Worm (Caenorhabditis elegans) whole organism, L1 larva: ENCODE results near the gene C05D12.3.

ENCODE experiments used
- C04F5.9 ChIP-seq: sonication (generic microtip); optimal IDR thresholded peaks from 2 replicates; lab custom pipeline; 2016; ENCODE audit warnings: missing genetic modification characterization, missing compliant biosample characterization
- C16A3.4 ChIP-seq: fragments of 150-350 bp; optimal IDR thresholded peaks from 2 replicates; lab custom pipeline; 2014; ENCODE audit warnings: missing biosample characterization, missing genetic modification characterization
- F16B12.6 ChIP-seq: fragments of 150-350 bp; optimal IDR thresholded peaks from 2 replicates; lab custom pipeline; 2014; ENCODE audit warnings: missing biosample characterization, missing genetic modification characterization
- Y116A8C.19 ChIP-seq: sonication (generic microtip); optimal IDR thresholded peaks from 2 replicates; lab custom pipeline; 2016; ENCODE audit warnings: missing compliant biosample characterization, missing genetic modification characterization, borderline replicate concordance
- aha-1 ChIP-seq: fragments of 150-350 bp; optimal IDR thresholded peaks from 2 replicates; lab custom pipeline; 2014; ENCODE audit warnings: missing biosample characterization, missing genetic modification characterization
- alr-1 ChIP-seq: fragments of 200-800 bp; sonication (Bioruptor generic); optimal IDR thresholded peaks from 2 replicates; lab custom pipeline; 2018; ENCODE audit warnings: borderline replicate concordance, mild to moderate bottlenecking, missing genetic modification characterization, missing compliant biosample characterization
- blmp-1 ChIP-seq: fragments of 150-350 bp; optimal IDR thresholded peaks from 2 replicates; lab custom pipeline; 2014; ENCODE audit warnings: missing biosample characterization, missing genetic modification characterization
- ceh-82 ChIP-seq, 3 experiments: fragments of 150-350 bp in 1 of 3; sonication (generic microtip) in 2 of 3; optimal IDR thresholded peaks; 2 replicates each; lab custom pipeline; 2014 to 2017; ENCODE audit warnings: missing biosample characterization in 3 of 3, missing genetic modification characterization in 3 of 3
- ces-1 ChIP-seq: fragments of 150-350 bp; optimal IDR thresholded peaks from 2 replicates; lab custom pipeline; 2014; ENCODE audit warnings: missing biosample characterization, missing genetic modification reagents, missing genetic modification characterization
- dpl-1 ChIP-seq, 3 experiments: fragments of 150-350 bp in 2 of 3; sonication (generic microtip) in 1 of 3; optimal IDR thresholded peaks; 2 replicates each; lab custom pipeline; 2014 to 2017; ENCODE audit warnings: missing biosample characterization in 3 of 3, missing genetic modification characterization in 3 of 3, missing genetic modification reagents in 3 of 3
- dsc-1 ChIP-seq: sonication (generic microtip); optimal IDR thresholded peaks from 2 replicates; lab custom pipeline; 2016; ENCODE audit warnings: mild to moderate bottlenecking, missing genetic modification characterization, missing compliant biosample characterization
- efl-3 ChIP-seq: fragments of 200-800 bp; sonication (Bioruptor generic); optimal IDR thresholded peaks from 2 replicates; lab custom pipeline; 2018; ENCODE audit warnings: mild to moderate bottlenecking, missing genetic modification characterization, missing compliant biosample characterization
- egl-27 ChIP-seq, 2 experiments: fragments of 150-350 bp in 1 of 2; sonication (generic microtip); optimal IDR thresholded peaks; 3 replicates each; lab custom pipeline; 2017 to 2018; ENCODE audit warnings: missing biosample characterization in 2 of 2, missing genetic modification characterization in 2 of 2, missing genetic modification reagents in 2 of 2
- elt-2 ChIP-seq: sonication (generic microtip); optimal IDR thresholded peaks from 2 replicates; lab custom pipeline; 2016; ENCODE audit warnings: missing genetic modification characterization, mild to moderate bottlenecking, inconsistent platforms, missing compliant biosample characterization, missing genetic modification reagents
- elt-3 ChIP-seq, 6 experiments: fragments of 150-350 bp in 1 of 6; sonication (generic microtip); optimal IDR thresholded peaks; 2 replicates each; lab custom pipeline; 2017 to 2018; ENCODE audit warnings: missing biosample characterization in 6 of 6, missing genetic modification characterization in 6 of 6, inconsistent platforms in 1 of 6
- ets-5 ChIP-seq: fragments of 200-800 bp; sonication (Bioruptor generic); IDR thresholded peaks from 2 replicates; pipeline ENCODE4 v1.3.6; 2022; ENCODE audit warnings: missing genetic modification characterization, missing compliant biosample characterization
- fkh-4 ChIP-seq: sonication (generic microtip); optimal IDR thresholded peaks from 2 replicates; lab custom pipeline; 2016; ENCODE audit warnings: missing compliant biosample characterization, missing genetic modification characterization, borderline replicate concordance
- fkh-8 ChIP-seq: sonication (generic microtip); optimal IDR thresholded peaks from 2 replicates; lab custom pipeline; 2016; ENCODE audit warnings: mild to moderate bottlenecking, missing genetic modification characterization, missing compliant biosample characterization
- fos-1 ChIP-seq: fragments of 150-350 bp; optimal IDR thresholded peaks from 2 replicates; lab custom pipeline; 2014; ENCODE audit warnings: missing biosample characterization, missing genetic modification characterization
- grh-1 ChIP-seq: fragments of 200-800 bp; sonication (Bioruptor generic); IDR thresholded peaks from 2 replicates; pipeline ENCODE4 v1.3.6; 2022; ENCODE audit warnings: missing genetic modification reagents, missing genetic modification characterization, missing compliant biosample characterization
- hlh-4 ChIP-seq: sonication (generic microtip); optimal IDR thresholded peaks from 2 replicates; lab custom pipeline; 2016; ENCODE audit warnings: mild to moderate bottlenecking, missing genetic modification characterization, missing compliant biosample characterization
- hpl-2 ChIP-seq: fragments of 150-350 bp; optimal IDR thresholded peaks from 2 replicates; lab custom pipeline; 2014; ENCODE audit warnings: missing biosample characterization, missing genetic modification reagents, missing genetic modification characterization
- isw-1 ChIP-seq: fragments of 200-800 bp; sonication (Bioruptor generic); IDR thresholded peaks from 2 replicates; pipeline ENCODE4 v1.3.6; 2022; ENCODE audit warnings: missing genetic modification characterization, missing compliant biosample characterization
- jun-1 ChIP-seq: fragments of 150-350 bp; optimal IDR thresholded peaks from 2 replicates; lab custom pipeline; 2014; ENCODE audit warnings: missing biosample characterization, missing genetic modification reagents, missing genetic modification characterization
- lin-14 ChIP-seq: fragments of 200-800 bp; sonication (Bioruptor generic); optimal IDR thresholded peaks from 2 replicates; lab custom pipeline; 2018; ENCODE audit warnings: mild to moderate bottlenecking, missing genetic modification characterization, moderate library complexity, missing compliant biosample characterization
- lin-15B ChIP-seq: fragments of 150-350 bp; sonication (generic microtip); optimal IDR thresholded peaks from 3 replicates; lab custom pipeline; 2014; ENCODE audit warnings: missing biosample characterization, missing genetic modification characterization
- lin-35 ChIP-seq, 2 experiments: fragments of 150-350 bp; optimal IDR thresholded peaks; 2 replicates each; lab custom pipeline; 2014; ENCODE audit warnings: missing biosample characterization in 2 of 2, missing genetic modification characterization in 2 of 2, missing genetic modification reagents in 2 of 2
- lin-39 ChIP-seq: fragments of 150-350 bp; optimal IDR thresholded peaks from 2 replicates; lab custom pipeline; 2014; ENCODE audit warnings: missing biosample characterization, missing genetic modification reagents, missing genetic modification characterization
- mab-9 ChIP-seq: fragments of 200-800 bp; sonication (Bioruptor generic); IDR thresholded peaks from 2 replicates; pipeline ENCODE4 v1.3.6; 2022; ENCODE audit warnings: missing genetic modification reagents, missing genetic modification characterization, missing compliant biosample characterization
- mdl-1 ChIP-seq, 2 experiments: fragments of 150-350 bp; optimal IDR thresholded peaks; 2 replicates each; lab custom pipeline; 2014 to 2017; ENCODE audit warnings: missing biosample characterization in 2 of 2, missing genetic modification characterization in 2 of 2, inconsistent platforms in 1 of 2
- mef-2 ChIP-seq: fragments of 150-350 bp; optimal IDR thresholded peaks from 2 replicates; lab custom pipeline; 2014; ENCODE audit warnings: missing biosample characterization, missing genetic modification characterization
- mep-1 ChIP-seq: fragments of 150-350 bp; optimal IDR thresholded peaks from 2 replicates; lab custom pipeline; 2014; ENCODE audit warnings: missing biosample characterization, missing genetic modification characterization
- nhr-12 ChIP-seq: sonication (generic microtip); optimal IDR thresholded peaks from 2 replicates; lab custom pipeline; 2017; ENCODE audit warnings: missing biosample characterization, missing genetic modification characterization
- nhr-19 ChIP-seq: fragments of 200-800 bp; sonication (Bioruptor generic); conservative IDR thresholded peaks from 2 replicates; pipeline ENCODE4 v1.3.6; 2022; ENCODE audit warnings: missing genetic modification characterization, missing compliant biosample characterization
- nhr-20 ChIP-seq: sonication (generic microtip); optimal IDR thresholded peaks from 2 replicates; lab custom pipeline; 2016; ENCODE audit warnings: mild to moderate bottlenecking, missing genetic modification characterization, missing compliant biosample characterization
- nhr-237 ChIP-seq: fragments of 150-350 bp; optimal IDR thresholded peaks from 2 replicates; lab custom pipeline; 2014; ENCODE audit warnings: missing biosample characterization, missing genetic modification characterization
- nhr-76 ChIP-seq: sonication (generic microtip); optimal IDR thresholded peaks from 2 replicates; lab custom pipeline; 2017; ENCODE audit warnings: missing biosample characterization, missing genetic modification characterization
- nhr-84 ChIP-seq: sonication (generic microtip); optimal IDR thresholded peaks from 2 replicates; lab custom pipeline; 2017; ENCODE audit warnings: missing biosample characterization, missing genetic modification characterization
- pag-3 ChIP-seq: sonication (generic microtip); optimal IDR thresholded peaks from 2 replicates; lab custom pipeline; 2017; ENCODE audit warnings: missing genetic modification characterization, mild to moderate bottlenecking, missing compliant biosample characterization, antibody characterized with exemption, borderline replicate concordance; ENCODE audit not compliant: insufficient read depth
- pax-3 ChIP-seq: fragments of 200-800 bp; sonication (Bioruptor generic); optimal IDR thresholded peaks from 2 replicates; lab custom pipeline; 2018; ENCODE audit warnings: mild to moderate bottlenecking, missing genetic modification characterization, moderate library complexity, missing compliant biosample characterization
- snu-23 ChIP-seq: sonication (generic microtip); optimal IDR thresholded peaks from 2 replicates; lab custom pipeline; 2016; ENCODE audit warnings: missing genetic modification characterization, missing compliant biosample characterization
- sox-4 ChIP-seq: sonication (generic microtip); optimal IDR thresholded peaks from 2 replicates; lab custom pipeline; 2016; ENCODE audit warnings: missing genetic modification characterization, missing compliant biosample characterization
- sup-37 ChIP-seq: fragments of 200-800 bp; sonication (Bioruptor generic); optimal IDR thresholded peaks from 2 replicates; lab custom pipeline; 2018; ENCODE audit warnings: mild to moderate bottlenecking, missing genetic modification characterization, missing compliant biosample characterization
- tbx-2 ChIP-seq: sonication (generic microtip); optimal IDR thresholded peaks from 2 replicates; lab custom pipeline; 2016; ENCODE audit warnings: missing genetic modification characterization, missing compliant biosample characterization
- tlp-1 ChIP-seq: fragments of 150-350 bp; optimal IDR thresholded peaks from 2 replicates; lab custom pipeline; 2014; ENCODE audit warnings: missing biosample characterization, missing genetic modification characterization
- unc-130 ChIP-seq: fragments of 150-350 bp; optimal IDR thresholded peaks from 2 replicates; lab custom pipeline; 2017; ENCODE audit warnings: missing biosample characterization, missing genetic modification characterization, inconsistent platforms
- unc-30 ChIP-seq: sonication (generic microtip); optimal IDR thresholded peaks from 2 replicates; lab custom pipeline; 2017; ENCODE audit warnings: missing biosample characterization, missing genetic modification characterization
- unc-98 ChIP-seq: fragments of 200-800 bp; sonication (Bioruptor generic); IDR thresholded peaks from 2 replicates; pipeline ENCODE4 v1.3.6; 2022; ENCODE audit warnings: missing genetic modification characterization, missing compliant biosample characterization
- vab-15 ChIP-seq: sonication (generic microtip); optimal IDR thresholded peaks from 2 replicates; lab custom pipeline; 2017; ENCODE audit warnings: missing genotype, mild to moderate bottlenecking, missing genetic modification characterization, missing compliant biosample characterization
- zag-1 ChIP-seq: fragments of 150-350 bp; optimal IDR thresholded peaks from 2 replicates; lab custom pipeline; 2014; ENCODE audit warnings: missing biosample characterization, missing genetic modification characterization
- zip-4 ChIP-seq: fragments of 200-800 bp; sonication (Bioruptor generic); optimal IDR thresholded peaks from 2 replicates; lab custom pipeline; 2018; ENCODE audit warnings: mild to moderate bottlenecking, missing genetic modification characterization, moderate library complexity, missing compliant biosample characterization
- ztf-11 ChIP-seq, 2 experiments: sonication (generic microtip); optimal IDR thresholded peaks; 2 replicates each; lab custom pipeline; 2016 to 2017; ENCODE audit warnings: missing genetic modification characterization in 2 of 2, missing biosample characterization in 1 of 2, missing compliant biosample characterization in 1 of 2
- ztf-4 ChIP-seq: fragments of 150-350 bp; optimal IDR thresholded peaks from 2 replicates; lab custom pipeline; 2014; ENCODE audit warnings: missing biosample characterization, missing genetic modification characterization

The C05D12.3 gene

ce11 chrII:11472542-11472941, 47.5 kb downstream of the C05D12.3 start:
- TF ChIP-seq vab-15 (tag; lab: Kevin White, UChicago): no peak
- TF ChIP-seq ces-1 (GFP tag; lab: Kevin White, UChicago): no peak
- no peak for TF ChIP-seq isw-1 (GFP tag; lab: Robert Waterston, UW)
- TF ChIP-seq tbx-2 (tag; lab: Kevin White, UChicago): peak; percentile 2
- TF ChIP-seq efl-3 (GFP tag; lab: Kevin White, UChicago): no peak
- TF ChIP-seq mdl-1 (tag; optimal IDR thresholded peaks at IDR 0.05; lab: Kevin White, UChicago): peak in 1 of 2 experiments; percentile 71
- TF ChIP-seq jun-1 (tag; lab: Kevin White, UChicago): no peak
- TF ChIP-seq nhr-12 (tag; lab: Kevin White, UChicago): no peak
- peak; percentile 2 to 93 (median 73) for TF ChIP-seq elt-3 (tag; optimal IDR thresholded peaks at IDR 0.05; lab: Kevin White, UChicago)
- no peak for TF ChIP-seq mep-1
- peak; percentile 65 for TF ChIP-seq nhr-20
- no peak for TF ChIP-seq alr-1
- TF ChIP-seq snu-23: peak; percentile 31
- no peak for TF ChIP-seq zip-4 (GFP tag; lab: Kevin White, UChicago)
- no peak for TF ChIP-seq pax-3 (tag; lab: Kevin White, UChicago)
- no peak for TF ChIP-seq C16A3.4 (tag; lab: Kevin White, UChicago)
- TF ChIP-seq hpl-2 (GFP tag; lab: Kevin White, UChicago): no peak
- no peak for TF ChIP-seq fkh-8
- no peak for TF ChIP-seq aha-1 (tag; lab: Kevin White, UChicago)
- peak; percentile 22 for TF ChIP-seq unc-130 (tag; lab: Kevin White, UChicago)
- TF ChIP-seq dpl-1 (GFP tag; optimal IDR thresholded peaks at IDR 0.05; lab: Kevin White, UChicago): peak in 1 of 3 experiments; percentile 30
- TF ChIP-seq pag-3 (tag; lab: Kevin White, UChicago): no peak
- TF ChIP-seq ztf-11 (tag; optimal IDR thresholded peaks at IDR 0.05; lab: Kevin White, UChicago): no peak
- TF ChIP-seq C04F5.9 (tag; lab: Kevin White, UChicago): no peak
- no peak for TF ChIP-seq sox-4 (tag; lab: Kevin White, UChicago)
- no peak for TF ChIP-seq ets-5 (GFP tag; lab: Robert Waterston, UW)
- peak in 1 of 2 experiments; percentile 56 for TF ChIP-seq lin-35 (GFP tag; optimal IDR thresholded peaks at IDR 0.05; lab: Kevin White, UChicago)
- TF ChIP-seq lin-39 (tag; lab: Kevin White, UChicago): no peak
- no peak for TF ChIP-seq grh-1
- TF ChIP-seq zag-1: no peak
- TF ChIP-seq dsc-1 (tag; lab: Kevin White, UChicago): no peak
- TF ChIP-seq elt-2: no peak
- TF ChIP-seq unc-98 (GFP tag; lab: Robert Waterston, UW): no peak
- no peak for TF ChIP-seq ztf-4
- no peak for TF ChIP-seq nhr-76
- no peak for TF ChIP-seq nhr-237 (tag; lab: Kevin White, UChicago)
- TF ChIP-seq mef-2: no peak
- no peak for TF ChIP-seq mab-9 (GFP tag; lab: Robert Waterston, UW)
- peak; percentile 59 for TF ChIP-seq lin-14 (GFP tag; lab: Kevin White, UChicago)
- TF ChIP-seq tlp-1 (tag; lab: Kevin White, UChicago): no peak
- TF ChIP-seq egl-27 (tag; optimal IDR thresholded peaks at IDR 0.05; lab: Kevin White, UChicago): no peak
- no peak for TF ChIP-seq ceh-82 (tag; optimal IDR thresholded peaks at IDR 0.05; lab: Kevin White, UChicago)
- TF ChIP-seq lin-15B (tag; lab: Kevin White, UChicago): no peak
- no peak for TF ChIP-seq fkh-4 (tag; lab: Kevin White, UChicago)
- TF ChIP-seq blmp-1 (tag; lab: Kevin White, UChicago): peak; percentile 97
- TF ChIP-seq Y116A8C.19 (tag; lab: Kevin White, UChicago): no peak
- TF ChIP-seq sup-37 (GFP tag; lab: Kevin White, UChicago): no peak
- no peak for TF ChIP-seq nhr-84 (tag; lab: Kevin White, UChicago)
- no peak; the same call in 1 of the 2 replicates for TF ChIP-seq nhr-19 (GFP tag; lab: Robert Waterston, UW)
- no peak for TF ChIP-seq fos-1 (tag; lab: Kevin White, UChicago)
- TF ChIP-seq unc-30: no peak
- TF ChIP-seq F16B12.6 (tag; lab: Kevin White, UChicago): no peak
- no peak for TF ChIP-seq hlh-4
